Worm (Caenorhabditis elegans) whole organism, L4/young adult: ENCODE results near the gene cysl-1.

Experiments used
- W03F9.2 ChIP-seq: fragments of 150-350 bp; optimal IDR thresholded peaks from 2 replicates; lab custom pipeline; 2014; ENCODE audit warnings: missing biosample characterization, missing genetic modification characterization
- dao-5 ChIP-seq: sonication (generic microtip); optimal IDR thresholded peaks from 2 replicates; lab custom pipeline; 2016; ENCODE audit warnings: missing genotype, missing genetic modification characterization, moderate library complexity, missing compliant biosample characterization
- him-1 ChIP-seq: sonication (generic microtip); optimal IDR thresholded peaks from 2 replicates; lab custom pipeline; 2016; ENCODE audit warnings: missing genotype, missing genetic modification reagents, missing genetic modification characterization, missing compliant biosample characterization

cysl-1 gene

DNA sequence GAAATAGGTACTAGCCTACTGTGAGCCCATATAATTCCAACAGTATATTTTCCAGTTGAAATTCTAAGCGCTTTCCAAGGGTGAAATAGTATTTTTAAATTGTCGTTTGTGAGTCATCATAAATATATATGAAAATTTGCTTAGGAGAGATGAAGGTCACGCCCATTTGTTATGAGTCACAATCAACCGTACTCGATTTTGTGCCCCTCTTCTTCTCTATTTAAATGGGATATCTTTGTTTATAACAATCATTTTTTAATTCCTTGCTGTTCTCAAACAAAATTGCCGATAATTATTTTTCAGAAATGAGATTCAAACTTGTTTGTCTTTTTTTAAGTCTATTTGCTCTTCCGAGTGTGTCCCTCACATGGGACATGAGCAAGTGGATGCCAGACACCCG lies 35.3 kb downstream of the cysl-1 start, which contains the start of gene folr-1:
Gene folr-1 (plus strand): TSS at position 301 of the 400 bp plus-strand sequence.
- TF ChIP-seq dao-5 (tag; lab: Kevin White, UChicago), result no peak
- no peak for TF ChIP-seq W03F9.2 (tag; lab: Kevin White, UChicago)
- TF ChIP-seq him-1 (tag; lab: Kevin White, UChicago), result no peak

DNA sequence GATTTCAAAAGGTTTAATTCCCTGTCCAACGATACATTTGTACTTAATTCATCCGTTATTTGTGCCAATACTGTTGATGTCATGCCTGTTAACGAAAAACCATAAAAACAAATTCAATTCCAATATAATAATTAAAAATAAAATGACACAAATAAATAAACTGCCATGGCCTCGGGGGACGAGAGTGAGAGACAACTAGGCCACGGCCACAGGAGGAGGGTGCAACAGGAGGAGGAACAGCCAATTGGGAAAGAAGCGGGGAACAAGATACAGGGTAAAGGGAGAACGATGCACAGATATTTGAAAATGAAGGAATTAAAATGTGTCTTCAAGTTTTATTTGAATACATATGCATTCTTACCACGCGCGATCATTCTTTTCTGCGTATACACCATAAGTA lies 37.0 kb downstream of the cysl-1 start, which contains the start of gene F21G4.6:
Gene F21G4.6 (minus strand): TSS at position 87 of the 400 bp plus-strand sequence.
- TF ChIP-seq W03F9.2 (tag; lab: Kevin White, UChicago), result no peak
- no peak for TF ChIP-seq dao-5 (tag; lab: Kevin White, UChicago)
- no peak for TF ChIP-seq him-1 (tag; lab: Kevin White, UChicago)

ce11 chrX:9905840-9906239 lies 48.5 kb downstream of the cysl-1 start, which contains the start of gene F21G4.5:
Gene F21G4.5 (plus strand): TSS chrX:9906140.
- TF ChIP-seq dao-5 (tag; lab: Kevin White, UChicago) (no peak), him-1 (tag; lab: Kevin White, UChicago) (no peak)
